Worm (Caenorhabditis elegans) whole organism, L4 larva: Measurements from ENCODE around the gene F53G2.13.

Experiments used
- F49E8.2 ChIP-seq: sonication (generic microtip); optimal IDR thresholded peaks from 2 replicates; lab custom pipeline; 2016; ENCODE audit warnings: missing compliant biosample characterization, mild to moderate bottlenecking, missing genetic modification characterization, borderline replicate concordance
- T20F7.1 ChIP-seq: fragments of 200-800 bp; sonication (Bioruptor generic); optimal IDR thresholded peaks from 2 replicates; lab custom pipeline; 2018; ENCODE audit warnings: mild to moderate bottlenecking, missing genetic modification characterization, missing compliant biosample characterization
- Y105C5A.15 ChIP-seq: fragments of 200-800 bp; sonication (Bioruptor generic); IDR thresholded peaks from 2 replicates; pipeline ENCODE4 v1.3.6; 2022; ENCODE audit warnings: missing genetic modification characterization, missing compliant biosample characterization
- Y5F2A.4 ChIP-seq: fragments of 200-800 bp; sonication (Bioruptor generic); optimal IDR thresholded peaks from 2 replicates; lab custom pipeline; 2018; ENCODE audit warnings: mild to moderate bottlenecking, missing genetic modification characterization, missing compliant biosample characterization
- Y75B8A.6 ChIP-seq: fragments of 200-800 bp; sonication (Bioruptor generic); IDR thresholded peaks from 2 replicates; pipeline ENCODE4 v1.3.6; 2022; ENCODE audit warnings: missing genetic modification reagents, missing genetic modification characterization, missing compliant biosample characterization
- aha-1 ChIP-seq: fragments of 150-350 bp; peaks from one replicate; lab custom pipeline; 2014; ENCODE audit warnings: missing biosample characterization, missing genetic modification characterization
- arid-1 ChIP-seq: fragments of 200-800 bp; sonication (Bioruptor generic); conservative IDR thresholded peaks from 2 replicates; pipeline ENCODE4 v1.3.6; 2022; ENCODE audit warnings: missing genetic modification reagents, missing genetic modification characterization, missing compliant biosample characterization
- ceh-28 ChIP-seq: fragments of 150-350 bp; optimal IDR thresholded peaks from 2 replicates; lab custom pipeline; 2014; ENCODE audit warnings: missing biosample characterization, missing genetic modification reagents, missing genetic modification characterization
- ceh-32 ChIP-seq: sonication (generic microtip); optimal IDR thresholded peaks from 2 replicates; lab custom pipeline; 2016; ENCODE audit warnings: mild to moderate bottlenecking, missing genetic modification characterization, missing compliant biosample characterization; ENCODE audit not compliant: poor library complexity
- ceh-44 ChIP-seq: fragments of 200-800 bp; sonication (Bioruptor generic); IDR thresholded peaks from 2 replicates; pipeline ENCODE4 v1.3.6; 2022; ENCODE audit warnings: missing genetic modification reagents, missing genetic modification characterization, missing compliant biosample characterization
- ceh-62 ChIP-seq: sonication (generic microtip); optimal IDR thresholded peaks from 2 replicates; lab custom pipeline; 2017; ENCODE audit warnings: missing biosample characterization, missing genetic modification characterization
- daf-12 ChIP-seq: fragments of 150-350 bp; optimal IDR thresholded peaks from 2 replicates; lab custom pipeline; 2014; ENCODE audit warnings: missing biosample characterization, missing genetic modification reagents, missing genetic modification characterization
- dmd-6 ChIP-seq: fragments of 200-800 bp; sonication (Bioruptor generic); IDR thresholded peaks from 2 replicates; pipeline ENCODE4 v1.3.6; 2022; ENCODE audit warnings: missing genetic modification reagents, missing genetic modification characterization, missing compliant biosample characterization
- dmd-8 ChIP-seq: fragments of 200-800 bp; sonication (Bioruptor generic); IDR thresholded peaks from 2 replicates; pipeline ENCODE4 v1.3.6; 2022; ENCODE audit warnings: missing genetic modification characterization, missing compliant biosample characterization
- duxl-1 ChIP-seq: sonication (generic microtip); optimal IDR thresholded peaks from 2 replicates; lab custom pipeline; 2016; ENCODE audit warnings: mild to moderate bottlenecking, missing genetic modification characterization, moderate library complexity, missing compliant biosample characterization; ENCODE audit not compliant: poor library complexity
- hif-1 ChIP-seq, 2 experiments: sonication (generic microtip); optimal IDR thresholded peaks; 2 replicates each; lab custom pipeline; 2016 to 2017; ENCODE audit warnings: missing compliant biosample characterization in 2 of 2, missing genetic modification characterization in 2 of 2, missing genetic modification reagents in 2 of 2, missing genotype in 2 of 2, mild to moderate bottlenecking in 1 of 2
- hmg-1.1 ChIP-seq: fragments of 200-800 bp; sonication (Bioruptor generic); IDR thresholded peaks from 2 replicates; pipeline ENCODE4 v1.3.6; 2022; ENCODE audit warnings: missing genetic modification reagents, missing genetic modification characterization, missing compliant biosample characterization
- jun-1 ChIP-seq: fragments of 150-350 bp; optimal IDR thresholded peaks from 2 replicates; lab custom pipeline; 2014; ENCODE audit warnings: missing biosample characterization, missing genetic modification reagents, missing genetic modification characterization
- lin-13 ChIP-seq: fragments of 150-350 bp; optimal IDR thresholded peaks from 2 replicates; lab custom pipeline; 2014; ENCODE audit warnings: missing biosample characterization, missing genetic modification reagents, missing genetic modification characterization
- lin-29 ChIP-seq: fragments of 200-800 bp; sonication (Bioruptor generic); IDR thresholded peaks from 2 replicates; pipeline ENCODE4 v1.3.6; 2022; ENCODE audit warnings: missing genetic modification reagents, missing genetic modification characterization, missing compliant biosample characterization
- lsy-2 ChIP-seq, 2 experiments: fragments of 150-350 bp in 1 of 2; sonication (generic microtip) in 1 of 2; optimal IDR thresholded peaks; 2 replicates each; lab custom pipeline; 2014 to 2017; ENCODE audit warnings: missing biosample characterization in 2 of 2, missing genetic modification characterization in 2 of 2
- madf-9 ChIP-seq: fragments of 200-800 bp; sonication (Bioruptor generic); conservative IDR thresholded peaks from 2 replicates; pipeline ENCODE4 v1.3.6; 2022; ENCODE audit warnings: missing genetic modification reagents, missing genetic modification characterization, missing compliant biosample characterization
- mdl-1 ChIP-seq, 2 experiments: fragments of 150-350 bp in 1 of 2; sonication (generic microtip) in 1 of 2; optimal IDR thresholded peaks; 2 replicates each; lab custom pipeline; 2014 to 2017; ENCODE audit warnings: missing biosample characterization in 2 of 2, missing genetic modification characterization in 2 of 2
- mep-1 ChIP-seq: fragments of 150-350 bp; sonication (generic microtip); optimal IDR thresholded peaks from 3 replicates; lab custom pipeline; 2014; ENCODE audit warnings: missing biosample characterization, missing genetic modification characterization
- mes-2 ChIP-seq: sonication (generic microtip); optimal IDR thresholded peaks from 2 replicates; lab custom pipeline; 2016; ENCODE audit warnings: missing genotype, mild to moderate bottlenecking, missing genetic modification characterization, missing compliant biosample characterization; ENCODE audit not compliant: poor library complexity, severe bottlenecking
- mxl-2 ChIP-seq: fragments of 200-800 bp; sonication (Bioruptor generic); conservative IDR thresholded peaks from 2 replicates; pipeline ENCODE4 v1.3.6; 2022; ENCODE audit warnings: missing genetic modification reagents, missing genetic modification characterization, missing compliant biosample characterization
- mxl-3 ChIP-seq: fragments of 200-800 bp; sonication (Bioruptor generic); optimal IDR thresholded peaks from 2 replicates; lab custom pipeline; 2018; ENCODE audit warnings: mild to moderate bottlenecking, missing genetic modification characterization, missing compliant biosample characterization
- nhr-102 ChIP-seq: sonication (generic microtip); optimal IDR thresholded peaks from 2 replicates; lab custom pipeline; 2016; ENCODE audit warnings: mild to moderate bottlenecking, missing genetic modification characterization, moderate library complexity, missing compliant biosample characterization
- nhr-11 ChIP-seq: fragments of 150-350 bp; optimal IDR thresholded peaks from 2 replicates; lab custom pipeline; 2014; ENCODE audit warnings: missing biosample characterization, missing genetic modification characterization
- nhr-237 ChIP-seq: sonication (generic microtip); optimal IDR thresholded peaks from 2 replicates; lab custom pipeline; 2017; ENCODE audit warnings: missing biosample characterization, missing genetic modification characterization
- nhr-25 ChIP-seq: sonication (generic microtip); optimal IDR thresholded peaks from 2 replicates; lab custom pipeline; 2017; ENCODE audit warnings: missing genetic modification characterization, mild to moderate bottlenecking, missing compliant biosample characterization, antibody characterized with exemption, moderate library complexity, borderline replicate concordance; ENCODE audit not compliant: insufficient read depth
- nhr-28 ChIP-seq: fragments of 150-350 bp; optimal IDR thresholded peaks from 2 replicates; lab custom pipeline; 2014; ENCODE audit warnings: missing biosample characterization, missing genetic modification characterization
- nhr-42 ChIP-seq: fragments of 200-800 bp; sonication (Bioruptor generic); IDR thresholded peaks from 2 replicates; pipeline ENCODE4 v1.3.6; 2022; ENCODE audit warnings: missing genetic modification characterization, missing compliant biosample characterization
- php-3 ChIP-seq: fragments of 200-800 bp; sonication (Bioruptor generic); IDR thresholded peaks from 2 replicates; pipeline ENCODE4 v1.3.6; 2022; ENCODE audit warnings: missing genetic modification reagents, missing genetic modification characterization, missing compliant biosample characterization
- pqm-1 ChIP-seq: sonication (generic microtip); optimal IDR thresholded peaks from 2 replicates; lab custom pipeline; 2017; ENCODE audit warnings: missing biosample characterization, missing genetic modification characterization
- sdz-12 ChIP-seq: fragments of 200-800 bp; sonication (Bioruptor generic); optimal IDR thresholded peaks from 2 replicates; lab custom pipeline; 2018; ENCODE audit warnings: mild to moderate bottlenecking, missing genetic modification characterization, missing compliant biosample characterization
- set-16 ChIP-seq: fragments of 200-800 bp; sonication (Bioruptor generic); IDR thresholded peaks from 2 replicates; pipeline ENCODE4 v1.3.6; 2022; ENCODE audit warnings: missing genetic modification reagents, missing genetic modification characterization, missing compliant biosample characterization
- spr-1 ChIP-seq: sonication (generic microtip); optimal IDR thresholded peaks from 2 replicates; lab custom pipeline; 2016; ENCODE audit warnings: mild to moderate bottlenecking, missing genetic modification characterization, missing compliant biosample characterization
- vab-7 ChIP-seq: fragments of 200-800 bp; sonication (Bioruptor generic); IDR thresholded peaks from 2 replicates; pipeline ENCODE4 v1.3.6; 2022; ENCODE audit warnings: missing genetic modification reagents, missing genetic modification characterization, missing compliant biosample characterization
- zag-1 ChIP-seq: fragments of 150-350 bp; optimal IDR thresholded peaks from 2 replicates; lab custom pipeline; 2014; ENCODE audit warnings: missing biosample characterization, missing genetic modification characterization
- zfp-2 ChIP-seq: sonication (generic microtip); optimal IDR thresholded peaks from 2 replicates; lab custom pipeline; 2016; ENCODE audit warnings: mild to moderate bottlenecking, missing genetic modification characterization, missing compliant biosample characterization

The F53G2.13 gene

ce11 chrII:2454822-2455221 lies 28.8 kb upstream of the F53G2.13 start (continued):
- TF ChIP-seq hif-1 (tag; optimal IDR thresholded peaks at IDR 0.05; lab: Kevin White, UChicago), result no peak
- TF ChIP-seq nhr-102, result no peak
- TF ChIP-seq Y75B8A.6 (GFP tag; lab: Robert Waterston, UW), result no peak
- TF ChIP-seq lin-29 (GFP tag; lab: Robert Waterston, UW), result no peak
- peak; percentile 64 for TF ChIP-seq dmd-6 (GFP tag; lab: Robert Waterston, UW)
- peak; percentile 12 for TF ChIP-seq mes-2 (tag; lab: Kevin White, UChicago)
- no peak for TF ChIP-seq nhr-237 (tag; lab: Kevin White, UChicago)
- no peak for TF ChIP-seq vab-7 (GFP tag; lab: Robert Waterston, UW)
- TF ChIP-seq ceh-32 (tag; lab: Kevin White, UChicago), result no peak
- TF ChIP-seq mep-1 (tag; lab: Kevin White, UChicago), result peak; percentile 52
- no peak for TF ChIP-seq jun-1 (tag; lab: Kevin White, UChicago)
- TF ChIP-seq sdz-12 (GFP tag; lab: Kevin White, UChicago), result no peak
- TF ChIP-seq dmd-8, result no peak
- peak in 1 of 2 experiments; percentile 24 for TF ChIP-seq lsy-2 (tag; optimal IDR thresholded peaks at IDR 0.05; lab: Kevin White, UChicago)

- TF ChIP-seq arid-1 (no peak), madf-9 (no peak), lin-13 (GFP tag; lab: Kevin White, UChicago) (peak; percentile 56), aha-1 (tag; lab: Kevin White, UChicago) (peak; percentile 86), lsy-2 (tag; optimal IDR thresholded peaks at IDR 0.05; lab: Kevin White, UChicago) (peak in 1 of 2 experiments; percentile 61), nhr-28 (tag; lab: Kevin White, UChicago) (no peak), ceh-32 (tag; lab: Kevin White, UChicago) (no peak), hmg-1.1 (no peak), daf-12 (tag; lab: Kevin White, UChicago) (no peak), nhr-11 (tag; lab: Kevin White, UChicago) (no peak), Y105C5A.15 (GFP tag; lab: Robert Waterston, UW) (no peak), nhr-42 (GFP tag; lab: Robert Waterston, UW) (no peak), pqm-1 (tag; lab: Kevin White, UChicago) (no peak), ceh-62 (tag; lab: Kevin White, UChicago) (no peak), zag-1 (tag; lab: Kevin White, UChicago) (no peak), T20F7.1 (GFP tag; lab: Kevin White, UChicago) (no peak)
Measured at ce11 chrII:2455931-2456576, 27.6 kb upstream of the F53G2.13 start.

- peak; percentile 87 for TF ChIP-seq set-16 (GFP tag; lab: Robert Waterston, UW)
- no peak for TF ChIP-seq duxl-1 (tag; lab: Kevin White, UChicago)
- no peak for TF ChIP-seq mes-2 (tag; lab: Kevin White, UChicago)
Measured at ce11 chrII:2456973-2457372, 26.6 kb upstream of the F53G2.13 start.

- no peak for TF ChIP-seq nhr-25 (tag; lab: Kevin White, UChicago)
Measured at ce11 chrII:2458881-2459280, 24.7 kb upstream of the F53G2.13 start, which contains the start of gene pqn-42. Gene pqn-42, minus strand, starts transcription at chrII:2458981.

ce11 chrII:2468885-2469284 lies 14.7 kb upstream of the F53G2.13 start:
- peak; percentile 83 for TF ChIP-seq ceh-28 (tag; lab: Kevin White, UChicago)
- no peak for TF ChIP-seq vab-7 (GFP tag; lab: Robert Waterston, UW)
- TF ChIP-seq F49E8.2 (tag; lab: Kevin White, UChicago), result no peak
- TF ChIP-seq sdz-12 (GFP tag; lab: Kevin White, UChicago), result no peak
- no peak for TF ChIP-seq mxl-2 (GFP tag; lab: Robert Waterston, UW)
- no peak for TF ChIP-seq madf-9
- no peak for TF ChIP-seq ceh-44
- TF ChIP-seq mdl-1 (tag; optimal IDR thresholded peaks at IDR 0.05; lab: Kevin White, UChicago), result no peak
- TF ChIP-seq zfp-2 (tag; lab: Kevin White, UChicago), result no peak
- TF ChIP-seq pqm-1 (tag; lab: Kevin White, UChicago), result no peak
- no peak for TF ChIP-seq mxl-3 (GFP tag; lab: Kevin White, UChicago)
- TF ChIP-seq aha-1 (tag; lab: Kevin White, UChicago), result peak; percentile 87
- no peak for TF ChIP-seq spr-1 (tag; lab: Kevin White, UChicago)
- no peak for TF ChIP-seq Y5F2A.4
- no peak for TF ChIP-seq php-3 (GFP tag; lab: Robert Waterston, UW)
